Fruit fly (Drosophila melanogaster) whole organism, adult: Measurements from ENCODE around the gene CG11698.

Experiments used
- CG11617 ChIP-seq: fragments of 200-800 bp; sonication (Bioruptor generic); optimal IDR thresholded peaks from 2 replicates; lab custom pipeline; 2017; ENCODE audit warnings: mild to moderate bottlenecking, missing biosample characterization, missing genetic modification reagents, missing genetic modification characterization
- CG14711 ChIP-seq: fragments of 200-800 bp; sonication (Bioruptor generic); optimal IDR thresholded peaks from 2 replicates; lab custom pipeline; 2018; ENCODE audit warnings: missing biosample characterization, mild to moderate bottlenecking, missing genetic modification characterization, moderate library complexity
- CG33017 ChIP-seq: fragments of 200-800 bp; sonication (Bioruptor generic); optimal IDR thresholded peaks from 2 replicates; lab custom pipeline; 2018; ENCODE audit warnings: missing biosample characterization, mild to moderate bottlenecking, missing genetic modification characterization, moderate library complexity
- CG5204 ChIP-seq: fragments of 200-800 bp; sonication (Bioruptor generic); optimal IDR thresholded peaks from 2 replicates; lab custom pipeline; 2016; ENCODE audit warnings: missing biosample characterization, missing genetic modification characterization
- CG7045 ChIP-seq: fragments of 200-800 bp; sonication (Bioruptor generic); optimal IDR thresholded peaks from 2 replicates; lab custom pipeline; 2017; ENCODE audit warnings: missing biosample characterization, mild to moderate bottlenecking, missing genetic modification characterization
- Clk ChIP-seq: fragments of 200-800 bp; sonication (Bioruptor generic); optimal IDR thresholded peaks from 2 replicates; lab custom pipeline; 2017; ENCODE audit warnings: missing biosample characterization, missing genetic modification characterization
- Crg-1 ChIP-seq: fragments of 200-800 bp; sonication (Bioruptor generic); optimal IDR thresholded peaks from 2 replicates; lab custom pipeline; 2016; ENCODE audit warnings: missing biosample characterization, missing genetic modification characterization
- Hr96 ChIP-seq: fragments of 200-800 bp; sonication (Bioruptor generic); optimal IDR thresholded peaks from 2 replicates; lab custom pipeline; 2016; ENCODE audit warnings: missing biosample characterization, missing genetic modification characterization
- Mnt ChIP-seq: fragments of 200-800 bp; sonication (Bioruptor generic); optimal IDR thresholded peaks from 2 replicates; lab custom pipeline; 2016; ENCODE audit warnings: missing biosample characterization, mild to moderate bottlenecking, missing genetic modification characterization
- bab1 ChIP-seq: fragments of 200-800 bp; sonication (Bioruptor generic); optimal IDR thresholded peaks from 3 replicates; lab custom pipeline; 2019; ENCODE audit warnings: missing biosample characterization, mild to moderate bottlenecking, missing genetic modification characterization, moderate library complexity
- tj ChIP-seq: fragments of 200-800 bp; sonication (Bioruptor generic); optimal IDR thresholded peaks from 3 replicates; lab custom pipeline; 2017; ENCODE audit warnings: missing biosample characterization, mild to moderate bottlenecking, missing genetic modification characterization, moderate library complexity
- toe ChIP-seq: fragments of 200-800 bp; sonication (Bioruptor generic); optimal IDR thresholded peaks from 2 replicates; lab custom pipeline; 2016; ENCODE audit warnings: missing biosample characterization, missing genetic modification characterization

DNA sequence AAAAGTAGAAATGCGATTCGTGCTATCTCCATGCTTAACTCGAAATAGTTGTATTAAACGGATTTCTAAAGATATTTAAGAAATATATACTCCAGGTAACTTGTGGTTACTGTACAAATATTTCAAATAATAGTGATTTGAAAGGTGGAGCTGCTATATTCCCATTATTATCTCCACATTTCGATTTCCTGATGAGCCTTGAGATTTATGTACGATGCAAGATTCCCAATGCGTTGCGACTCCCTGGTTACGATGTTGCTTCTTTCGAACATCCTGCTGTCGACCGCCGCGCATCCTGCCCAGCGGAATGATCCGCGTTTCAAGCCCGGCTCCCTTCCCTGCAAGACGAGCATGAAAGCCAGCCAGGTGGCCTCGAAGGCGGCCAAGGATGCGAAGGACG lies at the start of gene CG11698, which contains the start of gene CG11694:
- TF ChIP-seq CG5204 (no peak), CG33017 (tag; lab: Kevin White, UChicago) (no peak), CG14711 (no peak), Hr96 (no peak), tj (no peak), bab1 (GFP tag; lab: Kevin White, UChicago) (no peak), Mnt (no peak), Crg-1 (GFP tag; lab: Kevin White, UChicago) (no peak), toe (GFP tag; lab: Kevin White, UChicago) (no peak), CG7045 (GFP tag; lab: Kevin White, UChicago) (no peak), Clk (no peak), CG11617 (GFP tag; lab: Kevin White, UChicago) (no peak)
